Worm (Caenorhabditis elegans): ENCODE data around the gene C55A6.6.

- TF ChIP-seq nhr-28 (tag; optimal IDR thresholded peaks at IDR 0.05) (no peak), snpc-4 (tag; optimal IDR thresholded peaks at IDR 0.05) (no peak), nhr-76 (tag; optimal IDR thresholded peaks at IDR 0.05) (no peak), pha-4 (tag; optimal IDR thresholded peaks at IDR 0.05) (no peak), lin-13 (tag; optimal IDR thresholded peaks at IDR 0.05) (no peak), mab-5 (tag; optimal IDR thresholded peaks at IDR 0.05) (no peak), nhr-12 (tag; optimal IDR thresholded peaks at IDR 0.05) (no peak), bed-3 (GFP tag; optimal IDR thresholded peaks at IDR 0.05) (no peak), ztf-11 (tag; optimal IDR thresholded peaks at IDR 0.05) (no peak), lsy-2 (tag; optimal IDR thresholded peaks at IDR 0.05) (no peak), nhr-237 (tag; optimal IDR thresholded peaks at IDR 0.05) (no peak)
Observed at ce11 chrV:11525338-11525737, 10.8 kb upstream of the C55A6.6 start.
